Fruit fly (Drosophila melanogaster): ENCODE results near the gene CG5509.
"Not testable (repeated sequence)": the region's sequence is repeated elsewhere in the genome, so short reads cannot be mapped to it uniquely, and the experiment has no call there.

Gene CG5509

dm6 chr3R:12502210-12502609 lies 49.9 kb downstream of the CG5509 start, which contains the start of gene Hsp70Bbb:
Hsp70Bbb (plus strand) TSS chr3R:12502510.
- not testable (repeated sequence) for TF ChIP-seq usp (GFP tag; optimal IDR thresholded peaks at IDR 0.05); CG8478 (optimal IDR thresholded peaks at IDR 0.05); psq (optimal IDR thresholded peaks at IDR 0.05)

Data from whole organism.